Fruit fly (Drosophila melanogaster) whole organism, adult: ENCODE results near the gene Tasp1.

Source experiments
- CG1620 ChIP-seq: fragments of 200-800 bp; sonication (Bioruptor generic); optimal IDR thresholded peaks from 2 replicates; lab custom pipeline; 2016; ENCODE audit warnings: missing biosample characterization, missing genetic modification characterization
- CG5204 ChIP-seq: fragments of 200-800 bp; sonication (Bioruptor generic); optimal IDR thresholded peaks from 2 replicates; lab custom pipeline; 2016; ENCODE audit warnings: missing biosample characterization, missing genetic modification characterization
- CG7101 ChIP-seq: fragments of 200-800 bp; sonication (Bioruptor generic); optimal IDR thresholded peaks from 2 replicates; lab custom pipeline; 2018; ENCODE audit warnings: missing biosample characterization, mild to moderate bottlenecking, missing genetic modification characterization, moderate library complexity
- Clk ChIP-seq: fragments of 200-800 bp; sonication (Bioruptor generic); optimal IDR thresholded peaks from 2 replicates; lab custom pipeline; 2017; ENCODE audit warnings: missing biosample characterization, missing genetic modification characterization
- Mnt ChIP-seq: fragments of 200-800 bp; sonication (Bioruptor generic); optimal IDR thresholded peaks from 2 replicates; lab custom pipeline; 2016; ENCODE audit warnings: missing biosample characterization, mild to moderate bottlenecking, missing genetic modification characterization
- bab1 ChIP-seq: fragments of 200-800 bp; sonication (Bioruptor generic); optimal IDR thresholded peaks from 3 replicates; lab custom pipeline; 2019; ENCODE audit warnings: missing biosample characterization, mild to moderate bottlenecking, missing genetic modification characterization, moderate library complexity
- cic ChIP-seq: fragments of 200-800 bp; sonication (Bioruptor generic); optimal IDR thresholded peaks from 2 replicates; lab custom pipeline; 2017; ENCODE audit warnings: missing biosample characterization, mild to moderate bottlenecking, missing genetic modification characterization, moderate library complexity
- kay ChIP-seq: fragments of 200-800 bp; sonication (Bioruptor generic); peaks from one replicate; lab custom pipeline; 2016; ENCODE audit warnings: missing biosample characterization, missing genetic modification characterization, borderline replicate concordance
- ovo ChIP-seq: fragments of 200-800 bp; sonication (Bioruptor generic); optimal IDR thresholded peaks from 2 replicates; lab custom pipeline; 2016; ENCODE audit warnings: missing biosample characterization, missing genetic modification characterization
- pad ChIP-seq: fragments of 200-800 bp; sonication (Bioruptor generic); optimal IDR thresholded peaks from 3 replicates; lab custom pipeline; 2017; ENCODE audit warnings: missing biosample characterization, missing genetic modification characterization, mild to moderate bottlenecking, moderate library complexity, missing genetic modification reagents
- toe ChIP-seq: fragments of 200-800 bp; sonication (Bioruptor generic); optimal IDR thresholded peaks from 2 replicates; lab custom pipeline; 2016; ENCODE audit warnings: missing biosample characterization, missing genetic modification characterization

- TF ChIP-seq pad (GFP tag; lab: Kevin White, UChicago) (no peak), kay (GFP tag; lab: Kevin White, UChicago) (no peak), bab1 (GFP tag; lab: Kevin White, UChicago) (no peak), Clk (GFP tag; lab: Kevin White, UChicago) (no peak), CG7101 (no peak), Mnt (GFP tag; lab: Kevin White, UChicago) (no peak), CG1620 (no peak), ovo (GFP tag; lab: Kevin White, UChicago) (no peak), cic (GFP tag; lab: Kevin White, UChicago) (no peak), toe (GFP tag; lab: Kevin White, UChicago) (no peak), CG5204 (no peak)
Observed at dm6 chr3L:16043782-16044352, 43.5 kb downstream of the Tasp1 start.
